Fruit fly (Drosophila melanogaster) whole organism, embryonic: Measurements from ENCODE around the gene CG15337.

Experiments
- Abd-B ChIP-seq: fragments of 200-800 bp; sonication (Bioruptor generic); optimal IDR thresholded peaks from 2 replicates; lab custom pipeline; 2018; ENCODE audit warnings: missing biosample characterization, mild to moderate bottlenecking, missing genetic modification characterization, moderate library complexity
- Adf1 ChIP-seq: fragments of 200-800 bp; sonication (Bioruptor generic); IDR thresholded peaks from 2 replicates; pipeline ENCODE4 v1.3.6; 2022; ENCODE audit warnings: missing biosample characterization, missing genetic modification characterization
- CG10366 ChIP-seq: fragments of 200-800 bp; sonication (Bioruptor generic); IDR thresholded peaks from 2 replicates; pipeline ENCODE4 v1.3.6; 2022; ENCODE audit warnings: missing biosample characterization, missing genetic modification characterization
- CG10959 ChIP-seq: fragments of 200-800 bp; sonication (Bioruptor generic); IDR thresholded peaks from 2 replicates; pipeline ENCODE4 v1.3.6; 2022; ENCODE audit warnings: missing biosample characterization, missing genetic modification characterization
- CG11085 ChIP-seq: fragments of 200-800 bp; sonication (Bioruptor generic); IDR thresholded peaks from 2 replicates; pipeline ENCODE4 v1.3.6; 2022; ENCODE audit warnings: missing biosample characterization, missing genetic modification characterization
- CG12071 ChIP-seq: fragments of 200-800 bp; sonication (Bioruptor generic); optimal IDR thresholded peaks from 3 replicates; lab custom pipeline; 2018; ENCODE audit warnings: missing biosample characterization, mild to moderate bottlenecking, missing genetic modification characterization
- CG13775 ChIP-seq: fragments of 200-800 bp; sonication (Bioruptor generic); optimal IDR thresholded peaks from 3 replicates; lab custom pipeline; 2017; ENCODE audit warnings: missing biosample characterization, mild to moderate bottlenecking, missing genetic modification characterization
- CG14860 ChIP-seq: fragments of 200-800 bp; sonication (Bioruptor generic); IDR thresholded peaks from 3 replicates; pipeline ENCODE4 v1.3.6; 2022; ENCODE audit warnings: missing biosample characterization, missing genetic modification characterization; ENCODE audit not compliant: partially characterized antibody
- CG14965 ChIP-seq: fragments of 200-800 bp; sonication (Bioruptor generic); optimal IDR thresholded peaks from 2 replicates; lab custom pipeline; 2016; ENCODE audit warnings: missing biosample characterization, missing genetic modification characterization, borderline replicate concordance
- CG15514 ChIP-seq: fragments of 200-800 bp; sonication (Bioruptor generic); optimal IDR thresholded peaks from 3 replicates; lab custom pipeline; 2017; ENCODE audit warnings: missing biosample characterization, missing genetic modification characterization, mild to moderate bottlenecking, moderate library complexity, missing genetic modification reagents
- CG2875 ChIP-seq: fragments of 200-800 bp; sonication (Bioruptor generic); optimal IDR thresholded peaks from 2 replicates; lab custom pipeline; 2017; ENCODE audit warnings: missing biosample characterization, mild to moderate bottlenecking, missing genetic modification characterization, missing genetic modification reagents
- CG32532 ChIP-seq: fragments of 200-800 bp; sonication (Bioruptor generic); IDR thresholded peaks from 2 replicates; pipeline ENCODE4 v1.3.6; 2022; ENCODE audit warnings: missing biosample characterization, missing genetic modification characterization
- CG3838 ChIP-seq: fragments of 200-800 bp; sonication (Bioruptor generic); optimal IDR thresholded peaks from 3 replicates; lab custom pipeline; 2016; ENCODE audit warnings: missing biosample characterization, missing genetic modification characterization
- CG4707 ChIP-seq: fragments of 200-800 bp; sonication (Bioruptor generic); optimal IDR thresholded peaks from 2 replicates; lab custom pipeline; 2018; ENCODE audit warnings: missing biosample characterization, mild to moderate bottlenecking, missing genetic modification characterization, moderate library complexity
- CG4730 ChIP-seq: fragments of 200-800 bp; sonication (Bioruptor generic); IDR thresholded peaks from 2 replicates; pipeline ENCODE4 v1.3.6; 2022; ENCODE audit warnings: missing biosample characterization, missing genetic modification characterization
- CG7963 ChIP-seq: fragments of 200-800 bp; sonication (Bioruptor generic); IDR thresholded peaks from 3 replicates; pipeline ENCODE4 v1.3.6; 2022; ENCODE audit warnings: missing biosample characterization, missing genetic modification characterization; ENCODE audit not compliant: partially characterized antibody
- CG8281 ChIP-seq: fragments of 200-800 bp; sonication (Bioruptor generic); optimal IDR thresholded peaks from 2 replicates; lab custom pipeline; 2018; ENCODE audit warnings: missing biosample characterization, mild to moderate bottlenecking, missing genetic modification characterization, moderate library complexity
- CG8359 ChIP-seq: fragments of 200-800 bp; sonication (Bioruptor generic); optimal IDR thresholded peaks from 2 replicates; lab custom pipeline; 2017; ENCODE audit warnings: missing biosample characterization, mild to moderate bottlenecking, missing genetic modification characterization, borderline replicate concordance
- CG8765 ChIP-seq: fragments of 200-800 bp; sonication (Bioruptor generic); IDR thresholded peaks from 2 replicates; pipeline ENCODE4 v1.3.6; 2022; ENCODE audit warnings: missing biosample characterization, missing genetic modification characterization
- Dip3 ChIP-seq: fragments of 200-800 bp; sonication (Bioruptor generic); optimal IDR thresholded peaks from 3 replicates; lab custom pipeline; 2016; ENCODE audit warnings: missing biosample characterization, missing genetic modification characterization
- Fer2 ChIP-seq: fragments of 200-800 bp; sonication (Bioruptor generic); optimal IDR thresholded peaks from 2 replicates; lab custom pipeline; 2018; ENCODE audit warnings: missing biosample characterization, mild to moderate bottlenecking, missing genetic modification characterization, moderate library complexity
- Gug ChIP-seq: fragments of 200-800 bp; sonication (Bioruptor generic); IDR thresholded peaks from 4 replicates; pipeline ENCODE4 v1.3.6; 2022; ENCODE audit warnings: missing biosample characterization, missing genetic modification characterization
- Mrtf ChIP-seq: fragments of 200-800 bp; sonication (Bioruptor generic); IDR thresholded peaks from 3 replicates; pipeline ENCODE4 v1.3.6; 2022; ENCODE audit warnings: missing biosample characterization, missing genetic modification characterization
- NC2α ChIP-seq: fragments of 200-800 bp; sonication (Bioruptor generic); optimal IDR thresholded peaks from 2 replicates; lab custom pipeline; 2016; ENCODE audit warnings: missing biosample characterization, missing genetic modification characterization
- Oli ChIP-seq: fragments of 200-800 bp; sonication (Bioruptor generic); optimal IDR thresholded peaks from 2 replicates; lab custom pipeline; 2018; ENCODE audit warnings: missing biosample characterization, mild to moderate bottlenecking, missing genetic modification characterization, moderate library complexity
- PHDP ChIP-seq: fragments of 200-800 bp; sonication (Bioruptor generic); optimal IDR thresholded peaks from 3 replicates; lab custom pipeline; 2018; ENCODE audit warnings: missing biosample characterization, mild to moderate bottlenecking, missing genetic modification characterization, moderate library complexity
- Stat92E ChIP-seq, 3 experiments: fragments of >200 bp in 2 of 3; fragments of 200-800 bp in 1 of 3; sonication (Bioruptor generic) in 1 of 3; optimal IDR thresholded peaks; 2 replicates each; lab custom pipeline; 2017 to 2019; ENCODE audit warnings: missing biosample characterization in 3 of 3, missing genetic modification characterization in 3 of 3, mild to moderate bottlenecking in 1 of 3, moderate library complexity in 1 of 3
- Vsx1 ChIP-seq: fragments of 200-800 bp; sonication (Bioruptor generic); optimal IDR thresholded peaks from 2 replicates; lab custom pipeline; 2017; ENCODE audit warnings: missing biosample characterization, mild to moderate bottlenecking, missing genetic modification characterization, missing genetic modification reagents
- Xbp1 ChIP-seq: fragments of 200-800 bp; sonication (Bioruptor generic); optimal IDR thresholded peaks from 3 replicates; lab custom pipeline; 2016; ENCODE audit warnings: missing biosample characterization, mild to moderate bottlenecking, missing genetic modification characterization
- YL-1 ChIP-seq: fragments of 200-800 bp; sonication (Bioruptor generic); optimal IDR thresholded peaks from 3 replicates; lab custom pipeline; 2017; ENCODE audit warnings: missing biosample characterization, mild to moderate bottlenecking, missing genetic modification characterization
- emc ChIP-seq: fragments of 200-800 bp; sonication (Bioruptor generic); optimal IDR thresholded peaks from 2 replicates; lab custom pipeline; 2016; ENCODE audit warnings: missing biosample characterization, missing genetic modification characterization
- fd3F ChIP-seq: fragments of 200-800 bp; sonication (Bioruptor generic); optimal IDR thresholded peaks from 2 replicates; lab custom pipeline; 2018; ENCODE audit warnings: missing biosample characterization, mild to moderate bottlenecking, missing genetic modification characterization, moderate library complexity
- grn ChIP-seq: fragments of 200-800 bp; sonication (Bioruptor generic); optimal IDR thresholded peaks from 3 replicates; lab custom pipeline; 2017; ENCODE audit warnings: missing biosample characterization, missing genetic modification characterization
- gro ChIP-seq: fragments of 200-800 bp; sonication (Bioruptor generic); optimal IDR thresholded peaks from 2 replicates; lab custom pipeline; 2016; ENCODE audit warnings: missing biosample characterization, missing genetic modification characterization
- her ChIP-seq: fragments of 200-800 bp; sonication (Bioruptor generic); optimal IDR thresholded peaks from 2 replicates; lab custom pipeline; 2016; ENCODE audit warnings: missing biosample characterization, missing genetic modification characterization
- jumu ChIP-seq: fragments of 200-800 bp; sonication (Bioruptor generic); optimal IDR thresholded peaks from 3 replicates; lab custom pipeline; 2016; ENCODE audit warnings: missing biosample characterization, missing genetic modification characterization
- ken ChIP-seq: fragments of 200-800 bp; sonication (Bioruptor generic); IDR thresholded peaks from 3 replicates; pipeline ENCODE4 v1.3.6; 2022; ENCODE audit warnings: missing biosample characterization, missing genetic modification characterization
- lilli ChIP-seq: fragments of 200-800 bp; sonication (Bioruptor generic); optimal IDR thresholded peaks from 3 replicates; lab custom pipeline; 2016; ENCODE audit warnings: missing biosample characterization, missing genetic modification characterization
- lov ChIP-seq, 2 experiments: fragments of 200-800 bp in 1 of 2; fragments of >200 bp in 1 of 2; sonication (Bioruptor generic) in 1 of 2; IDR thresholded peaks in 1 of 2; optimal IDR thresholded peaks in 1 of 2; 2 replicates in 1 of 2; 3 replicates in 1 of 2; pipeline versions ENCODE4 v1.3.6 to Lab custom; 2017 to 2022; ENCODE audit warnings: missing biosample characterization in 1 of 2, missing genetic modification characterization in 1 of 2
- nerfin-2 ChIP-seq: fragments of 200-800 bp; sonication (Bioruptor generic); IDR thresholded peaks from 2 replicates; pipeline ENCODE4 v1.3.6; 2022; ENCODE audit warnings: missing biosample characterization, missing genetic modification characterization; ENCODE audit not compliant: partially characterized antibody
- row ChIP-seq: fragments of 200-800 bp; sonication (Bioruptor generic); IDR thresholded peaks from 3 replicates; pipeline ENCODE4 v1.3.6; 2022; ENCODE audit warnings: missing biosample characterization, missing genetic modification characterization
- slp2 ChIP-seq: fragments of 200-800 bp; sonication (Bioruptor generic); optimal IDR thresholded peaks from 2 replicates; lab custom pipeline; 2016; ENCODE audit warnings: missing biosample characterization, missing genetic modification characterization
- so ChIP-seq: fragments of 200-800 bp; sonication (Bioruptor generic); IDR thresholded peaks from 3 replicates; pipeline ENCODE4 v1.3.6; 2022; ENCODE audit warnings: missing biosample characterization, missing genetic modification characterization
- tio ChIP-seq: fragments of 200-800 bp; sonication (Bioruptor generic); optimal IDR thresholded peaks from 2 replicates; lab custom pipeline; 2017; ENCODE audit warnings: missing biosample characterization, missing genetic modification characterization, inconsistent platforms
- tup ChIP-seq: fragments of 200-800 bp; sonication (Bioruptor generic); optimal IDR thresholded peaks from 2 replicates; lab custom pipeline; 2016; ENCODE audit warnings: missing biosample characterization, mild to moderate bottlenecking, missing genetic modification characterization, moderate library complexity
- vvl ChIP-seq: fragments of 200-800 bp; sonication (Bioruptor generic); IDR thresholded peaks from 2 replicates; pipeline ENCODE4 v1.3.6; 2022; ENCODE audit warnings: missing biosample characterization, missing genetic modification characterization
- yki ChIP-seq: fragments of >200 bp; optimal IDR thresholded peaks from 3 replicates; lab custom pipeline; 2018
- zfh2 ChIP-seq: fragments of 200-800 bp; sonication (Bioruptor generic); optimal IDR thresholded peaks from 2 replicates; lab custom pipeline; 2016; ENCODE audit warnings: missing biosample characterization, missing genetic modification characterization

Gene CG15337

dm6 chrX:8113386-8114279 is 46.2 kb upstream of the CG15337 start (continued):
- TF ChIP-seq Adf1 (GFP tag; lab: Robert Waterston, UW) (peak; percentile 39; the same call in 1 of the 2 replicates), grn (GFP tag; lab: Kevin White, UChicago) (no peak), emc (peak; percentile 36), CG8359 (GFP tag; lab: Kevin White, UChicago) (no peak), Vsx1 (GFP tag; lab: Kevin White, UChicago) (no peak), slp2 (no peak), Oli (tag; lab: Kevin White, UChicago) (peak; percentile 41), Fer2 (peak; percentile 54), CG12071 (GFP tag; lab: Kevin White, UChicago) (peak; percentile 34), CG8765 (GFP tag; lab: Robert Waterston, UW) (no peak; the same call in 1 of the 2 replicates), tup (GFP tag; lab: Kevin White, UChicago) (peak; percentile 6), CG3838 (no peak), row (peak; percentile 85), lilli (GFP tag; lab: Kevin White, UChicago) (peak; percentile 73), Mrtf (0 out of 3 replicates have a peak, but pooled peaks have one; percentile 29), her (peak; percentile 63), CG14965 (no peak), YL-1 (GFP tag; lab: Kevin White, UChicago) (no peak), jumu (GFP tag; lab: Kevin White, UChicago) (no peak), fd3F (GFP tag; lab: Kevin White, UChicago) (peak; percentile 54), yki (lab: Kevin White, UChicago) (no peak), tio (peak; percentile 9), zfh2 (peak; percentile 78), CG15514 (GFP tag; lab: Kevin White, UChicago) (peak; percentile 67), Stat92E (GFP tag; optimal IDR thresholded peaks at IDR 0.05; lab: Kevin White, UChicago) (no peak), CG8281 (no peak), PHDP (tag; lab: Kevin White, UChicago) (peak; percentile 63), CG14860 (GFP tag; lab: Robert Waterston, UW) (no peak), ken (GFP tag; lab: Robert Waterston, UW) (0 out of 3 replicates have a peak, but pooled peaks have one; percentile 25), CG32532 (GFP tag; lab: Robert Waterston, UW) (peak; percentile 83), vvl (GFP tag; lab: Robert Waterston, UW) (peak; percentile 56; the same call in 1 of the 2 replicates), CG4707 (GFP tag; lab: Kevin White, UChicago) (no peak), CG4730 (GFP tag; lab: Robert Waterston, UW) (peak; percentile 43), CG2875 (GFP tag; lab: Kevin White, UChicago) (no peak), gro (GFP tag; lab: Kevin White, UChicago) (peak; percentile 22), lov (optimal IDR thresholded peaks at IDR 0.05; lab: Kevin White, UChicago) (no peak), lov (GFP tag; IDR thresholded peaks at IDR 0.05; lab: Robert Waterston, UW) (no peak), Abd-B (GFP tag; lab: Kevin White, UChicago) (peak; percentile 23), CG10959 (GFP tag; lab: Robert Waterston, UW) (no peak), Xbp1 (GFP tag; lab: Kevin White, UChicago) (peak; percentile 47), CG11085 (peak; percentile 52; the same call in 1 of the 2 replicates), NC2α (GFP tag; lab: Kevin White, UChicago) (no peak), nerfin-2 (GFP tag; lab: Robert Waterston, UW) (no peak), CG13775 (GFP tag; lab: Kevin White, UChicago) (peak; percentile 11), Dip3 (GFP tag; lab: Kevin White, UChicago) (peak; percentile 74), so (GFP tag; lab: Robert Waterston, UW) (no peak), CG7963 (GFP tag; lab: Robert Waterston, UW) (no peak), Gug (GFP tag; lab: Robert Waterston, UW) (peak; percentile 58; the same call in 2 of the 4 replicates), CG10366 (GFP tag; lab: Robert Waterston, UW) (peak; percentile 72)
